Fruit fly (Drosophila melanogaster): ENCODE measurements around the gene CG4849.

- TF ChIP-seq Myc (optimal IDR thresholded peaks at IDR 0.05) (no peak), h (optimal IDR thresholded peaks at IDR 0.05) (no peak), Sin3A (optimal IDR thresholded peaks at IDR 0.05) (no peak)
Observed at dm6 chr3R:27928984-27929924, 34.0 kb upstream of the CG4849 start.

Data from Kc167 (cell line).